Fruit fly (Drosophila melanogaster) whole organism, embryonic: ENCODE results near the gene CG3091.

Experiments used
- Atf3 ChIP-seq: fragments of 200-800 bp; sonication (Bioruptor generic); optimal IDR thresholded peaks from 3 replicates; lab custom pipeline; 2016; ENCODE audit warnings: missing biosample characterization, missing genetic modification characterization
- B-H1 ChIP-seq: fragments of 200-800 bp; sonication (Bioruptor generic); IDR thresholded peaks from 3 replicates; pipeline ENCODE4 v1.3.6; 2022; ENCODE audit warnings: missing biosample characterization, missing genetic modification characterization
- CG1024 ChIP-seq: fragments of 200-800 bp; sonication (Bioruptor generic); IDR thresholded peaks from 2 replicates; pipeline ENCODE4 v1.3.6; 2022; ENCODE audit warnings: missing biosample characterization, missing genetic modification characterization
- CG10267 ChIP-seq: fragments of 200-800 bp; sonication (Bioruptor generic); optimal IDR thresholded peaks from 2 replicates; lab custom pipeline; 2018; ENCODE audit warnings: missing biosample characterization, mild to moderate bottlenecking, missing genetic modification characterization, moderate library complexity
- CG11398 ChIP-seq: fragments of 200-800 bp; sonication (Bioruptor generic); optimal IDR thresholded peaks from 2 replicates; lab custom pipeline; 2016; ENCODE audit warnings: missing biosample characterization, missing genetic modification characterization
- CG11560 ChIP-seq: fragments of 200-800 bp; sonication (Bioruptor generic); IDR thresholded peaks from 3 replicates; pipeline ENCODE4 v1.3.6; 2022; ENCODE audit warnings: missing biosample characterization, missing genetic modification characterization
- CG12659 ChIP-seq: fragments of 200-800 bp; sonication (Bioruptor generic); optimal IDR thresholded peaks from 3 replicates; lab custom pipeline; 2017; ENCODE audit warnings: mild to moderate bottlenecking, missing biosample characterization, missing genetic modification reagents, missing genetic modification characterization
- CG12769 ChIP-seq: fragments of 200-800 bp; sonication (Bioruptor generic); optimal IDR thresholded peaks from 2 replicates; lab custom pipeline; 2019; ENCODE audit warnings: missing biosample characterization, mild to moderate bottlenecking, missing genetic modification characterization, moderate library complexity
- CG12942 ChIP-seq: fragments of 200-800 bp; sonication (Bioruptor generic); optimal IDR thresholded peaks from 3 replicates; lab custom pipeline; 2016; ENCODE audit warnings: missing biosample characterization, missing genetic modification characterization
- CG14860 ChIP-seq: fragments of 200-800 bp; sonication (Bioruptor generic); IDR thresholded peaks from 3 replicates; pipeline ENCODE4 v1.3.6; 2022; ENCODE audit warnings: missing biosample characterization, missing genetic modification characterization; ENCODE audit not compliant: partially characterized antibody
- CG15011 ChIP-seq: fragments of 200-800 bp; sonication (Bioruptor generic); optimal IDR thresholded peaks from 3 replicates; lab custom pipeline; 2018; ENCODE audit warnings: missing biosample characterization, mild to moderate bottlenecking, missing genetic modification characterization
- CG1603 ChIP-seq: fragments of 200-800 bp; sonication (Bioruptor generic); optimal IDR thresholded peaks from 2 replicates; lab custom pipeline; 2019; ENCODE audit warnings: missing biosample characterization, mild to moderate bottlenecking, missing genetic modification characterization, moderate library complexity
- CG17912 ChIP-seq: fragments of 200-800 bp; sonication (Bioruptor generic); optimal IDR thresholded peaks from 2 replicates; lab custom pipeline; 2018; ENCODE audit warnings: missing biosample characterization, mild to moderate bottlenecking, missing genetic modification characterization
- CG2202 ChIP-seq: fragments of 200-800 bp; sonication (Bioruptor generic); optimal IDR thresholded peaks from 2 replicates; lab custom pipeline; 2018; ENCODE audit warnings: missing biosample characterization, mild to moderate bottlenecking, missing genetic modification characterization
- CG30431 ChIP-seq: fragments of 200-800 bp; sonication (Bioruptor generic); optimal IDR thresholded peaks from 2 replicates; lab custom pipeline; 2017; ENCODE audit warnings: missing biosample characterization, missing genetic modification characterization
- CG3163 ChIP-seq: fragments of 200-800 bp; sonication (Bioruptor generic); optimal IDR thresholded peaks from 3 replicates; lab custom pipeline; 2016; ENCODE audit warnings: missing biosample characterization, missing genetic modification characterization
- CG34422 ChIP-seq: fragments of 200-800 bp; sonication (Bioruptor generic); IDR thresholded peaks from 3 replicates; pipeline ENCODE4 v1.3.6; 2022; ENCODE audit warnings: missing biosample characterization, missing genetic modification characterization
- CG3726 ChIP-seq: fragments of 200-800 bp; sonication (Bioruptor generic); IDR thresholded peaks from 3 replicates; pipeline ENCODE4, ENCODE4 v1.3.6; 2022; ENCODE audit warnings: missing biosample characterization, missing genetic modification characterization
- CG6254 ChIP-seq: fragments of 200-800 bp; sonication (Bioruptor generic); optimal IDR thresholded peaks from 3 replicates; lab custom pipeline; 2017; ENCODE audit warnings: mild to moderate bottlenecking, missing biosample characterization, missing genetic modification reagents, missing genetic modification characterization
- CG6765 ChIP-seq: fragments of 200-800 bp; sonication (Bioruptor generic); optimal IDR thresholded peaks from 3 replicates; lab custom pipeline; 2017; ENCODE audit warnings: missing biosample characterization, mild to moderate bottlenecking, missing genetic modification characterization
- CG6791 ChIP-seq: fragments of 200-800 bp; sonication (Bioruptor generic); IDR thresholded peaks from 3 replicates; pipeline ENCODE4 v1.3.6; 2022; ENCODE audit warnings: missing biosample characterization, missing genetic modification characterization; ENCODE audit not compliant: partially characterized antibody
- CG7556 ChIP-seq: fragments of 200-800 bp; sonication (Bioruptor generic); optimal IDR thresholded peaks from 2 replicates; lab custom pipeline; 2017; ENCODE audit warnings: missing biosample characterization, mild to moderate bottlenecking, missing genetic modification characterization
- CG7928 ChIP-seq: fragments of 200-800 bp; sonication (Bioruptor generic); optimal IDR thresholded peaks from 2 replicates; lab custom pipeline; 2017; ENCODE audit warnings: missing biosample characterization, mild to moderate bottlenecking, missing genetic modification characterization
- CG8089 ChIP-seq: fragments of 200-800 bp; sonication (Bioruptor generic); optimal IDR thresholded peaks from 3 replicates; lab custom pipeline; 2016; ENCODE audit warnings: missing biosample characterization, missing genetic modification characterization
- CG8281 ChIP-seq: fragments of 200-800 bp; sonication (Bioruptor generic); optimal IDR thresholded peaks from 2 replicates; lab custom pipeline; 2018; ENCODE audit warnings: missing biosample characterization, mild to moderate bottlenecking, missing genetic modification characterization, moderate library complexity
- CG8359 ChIP-seq: fragments of 200-800 bp; sonication (Bioruptor generic); optimal IDR thresholded peaks from 2 replicates; lab custom pipeline; 2017; ENCODE audit warnings: missing biosample characterization, mild to moderate bottlenecking, missing genetic modification characterization, borderline replicate concordance
- CG9215 ChIP-seq: fragments of 200-800 bp; sonication (Bioruptor generic); IDR thresholded peaks from 2 replicates; pipeline ENCODE4 v1.3.6; 2022; ENCODE audit warnings: missing biosample characterization, missing genetic modification characterization
- CG9876 ChIP-seq: fragments of 200-800 bp; sonication (Bioruptor generic); optimal IDR thresholded peaks from 2 replicates; lab custom pipeline; 2016; ENCODE audit warnings: missing biosample characterization, missing genetic modification characterization
- Doc3 ChIP-seq: fragments of 200-800 bp; sonication (Bioruptor generic); IDR thresholded peaks from 3 replicates; pipeline ENCODE4 v1.3.6; 2022; ENCODE audit warnings: missing biosample characterization, missing genetic modification characterization; ENCODE audit not compliant: partially characterized antibody
- HHEX ChIP-seq: fragments of 200-800 bp; sonication (Bioruptor generic); optimal IDR thresholded peaks from 3 replicates; lab custom pipeline; 2017; ENCODE audit warnings: missing biosample characterization, mild to moderate bottlenecking, missing genetic modification characterization, missing genetic modification reagents
- MTF-1 ChIP-seq: fragments of 200-800 bp; sonication (Bioruptor generic); optimal IDR thresholded peaks from 2 replicates; lab custom pipeline; 2018; ENCODE audit warnings: missing biosample characterization, mild to moderate bottlenecking, missing genetic modification characterization, borderline replicate concordance
- Meics ChIP-seq: fragments of 200-800 bp; sonication (Bioruptor generic); optimal IDR thresholded peaks from 2 replicates; lab custom pipeline; 2017; ENCODE audit warnings: missing biosample characterization, mild to moderate bottlenecking, missing genetic modification characterization
- Rfx ChIP-seq: fragments of 200-800 bp; sonication (Bioruptor generic); IDR thresholded peaks from 2 replicates; pipeline ENCODE4 v1.3.6; 2022; ENCODE audit warnings: missing biosample characterization, missing genetic modification characterization
- Spps ChIP-seq: fragments of 200-800 bp; sonication (Bioruptor generic); optimal IDR thresholded peaks from 2 replicates; lab custom pipeline; 2018; ENCODE audit warnings: missing biosample characterization, mild to moderate bottlenecking, missing genetic modification characterization
- Sry-δ ChIP-seq: fragments of 200-800 bp; sonication (Bioruptor generic); optimal IDR thresholded peaks from 2 replicates; lab custom pipeline; 2016; ENCODE audit warnings: missing biosample characterization, missing genetic modification characterization
- Xrp1 ChIP-seq: fragments of 200-800 bp; sonication (Bioruptor generic); IDR thresholded peaks from 2 replicates; pipeline ENCODE4 v1.3.6; 2022; ENCODE audit warnings: missing biosample characterization, missing genetic modification characterization
- chinmo ChIP-seq: fragments of 200-800 bp; sonication (Bioruptor generic); IDR thresholded peaks from 4 replicates; pipeline ENCODE4 v1.3.6; 2022; ENCODE audit warnings: missing biosample characterization, missing genetic modification characterization; ENCODE audit not compliant: partially characterized antibody
- grau ChIP-seq: fragments of 200-800 bp; optimal IDR thresholded peaks from 3 replicates; lab custom pipeline; 2019; ENCODE audit warnings: missing biosample characterization, mild to moderate bottlenecking, missing genetic modification characterization, moderate library complexity
- grn ChIP-seq: fragments of 200-800 bp; sonication (Bioruptor generic); optimal IDR thresholded peaks from 3 replicates; lab custom pipeline; 2017; ENCODE audit warnings: missing biosample characterization, missing genetic modification characterization
- jigr1 ChIP-seq: fragments of 200-800 bp; sonication (Bioruptor generic); IDR thresholded peaks from 3 replicates; pipeline ENCODE4 v1.3.6; 2022; ENCODE audit warnings: missing biosample characterization, missing genetic modification characterization
- jing ChIP-seq: fragments of 200-800 bp; sonication (Bioruptor generic); optimal IDR thresholded peaks from 2 replicates; lab custom pipeline; 2018; ENCODE audit warnings: missing biosample characterization, mild to moderate bottlenecking, missing genetic modification characterization
- lab ChIP-seq: fragments of 200-800 bp; sonication (Bioruptor generic); optimal IDR thresholded peaks from 3 replicates; lab custom pipeline; 2017; ENCODE audit warnings: missing biosample characterization, missing genetic modification characterization, mild to moderate bottlenecking, moderate library complexity, missing genetic modification reagents
- org-1 ChIP-seq: fragments of 200-800 bp; sonication (Bioruptor generic); optimal IDR thresholded peaks from 2 replicates; lab custom pipeline; 2017; ENCODE audit warnings: missing biosample characterization, missing genetic modification characterization
- pros ChIP-seq: fragments of 200-800 bp; sonication (Bioruptor generic); optimal IDR thresholded peaks from 3 replicates; lab custom pipeline; 2019; ENCODE audit warnings: missing biosample characterization, mild to moderate bottlenecking, missing genetic modification characterization, moderate library complexity
- sens-2 ChIP-seq: fragments of 200-800 bp; sonication (Bioruptor generic); IDR thresholded peaks from 2 replicates; pipeline ENCODE4 v1.3.6; 2022; ENCODE audit warnings: missing biosample characterization, missing genetic modification characterization
- tgo ChIP-seq: fragments of 200-800 bp; sonication (Bioruptor generic); IDR thresholded peaks from 3 replicates; pipeline ENCODE4 v1.3.6; 2022; ENCODE audit warnings: missing biosample characterization, missing genetic modification characterization
- unc-4 ChIP-seq: fragments of 200-800 bp; sonication (Bioruptor generic); IDR thresholded peaks from 2 replicates; pipeline ENCODE4 v1.3.6; 2022; ENCODE audit warnings: missing biosample characterization, missing genetic modification characterization; ENCODE audit not compliant: partially characterized antibody
- zfh1 ChIP-seq: fragments of 200-800 bp; sonication (Bioruptor generic); IDR thresholded peaks from 3 replicates; pipeline ENCODE4 v1.3.6; 2022; ENCODE audit warnings: missing biosample characterization, missing genetic modification characterization

CG3091 gene

dm6 chrX:2296230-2297044 is 42.4 kb upstream of the CG3091 start (continued):
- TF ChIP-seq CG2202 (tag; lab: Kevin White, UChicago) = peak; percentile 86
- TF ChIP-seq CG6254 (GFP tag; lab: Kevin White, UChicago) = peak; percentile 83
- TF ChIP-seq HHEX = peak; percentile 94
- no peak for TF ChIP-seq CG34422 (GFP tag; lab: Robert Waterston, UW)
- no peak for TF ChIP-seq CG6791
- TF ChIP-seq CG30431 = peak; percentile 95
- peak; percentile 88 for TF ChIP-seq CG1603 (tag; lab: Kevin White, UChicago)
- peak; percentile 91 for TF ChIP-seq CG3163 (GFP tag; lab: Kevin White, UChicago)
- TF ChIP-seq CG6765 (GFP tag; lab: Kevin White, UChicago) = peak; percentile 82
- peak; percentile 95 for TF ChIP-seq CG11398 (GFP tag; lab: Kevin White, UChicago)
- peak; percentile 68; the same call in 2 of the 3 replicates for TF ChIP-seq CG11560 (tag; lab: Robert Waterston, UW)
- TF ChIP-seq CG15011 (GFP tag; lab: Kevin White, UChicago) = peak; percentile 93
- TF ChIP-seq zfh1 (GFP tag; lab: Robert Waterston, UW) = peak; percentile 74; the same call in 2 of the 3 replicates
- TF ChIP-seq B-H1 (GFP tag; lab: Robert Waterston, UW) = no peak; the same call in 1 of the 3 replicates
- peak; percentile 87 for TF ChIP-seq CG10267
- peak; percentile 85 for TF ChIP-seq CG9215 (GFP tag; lab: Robert Waterston, UW)
- TF ChIP-seq org-1 (GFP tag; lab: Kevin White, UChicago) = peak; percentile 98
- TF ChIP-seq CG9876 = peak; percentile 87
- peak; percentile 63 for TF ChIP-seq MTF-1 (GFP tag; lab: Kevin White, UChicago)
- peak; percentile 66 for TF ChIP-seq CG7928 (GFP tag; lab: Kevin White, UChicago)
- no peak; the same call in 2 of the 3 replicates for TF ChIP-seq CG3726 (GFP tag; lab: Robert Waterston, UW)
- TF ChIP-seq Rfx (GFP tag; lab: Robert Waterston, UW) = peak; percentile 77; the same call in 1 of the 2 replicates
- peak; percentile 83 for TF ChIP-seq Spps
- peak; percentile 96 for TF ChIP-seq CG12659 (GFP tag; lab: Kevin White, UChicago)
- no peak for TF ChIP-seq CG1024 (GFP tag; lab: Robert Waterston, UW)
- TF ChIP-seq Xrp1 (GFP tag; lab: Robert Waterston, UW) = peak; percentile 86
- TF ChIP-seq CG12942 (GFP tag; lab: Kevin White, UChicago) = peak; percentile 91
- TF ChIP-seq CG12769 (tag; lab: Kevin White, UChicago) = peak; percentile 87
- peak; percentile 87 for TF ChIP-seq jing
- TF ChIP-seq Atf3 (GFP tag; lab: Kevin White, UChicago) = peak; percentile 93
- TF ChIP-seq Doc3 (GFP tag; lab: Robert Waterston, UW) = no peak
- peak; percentile 54 for TF ChIP-seq pros (GFP tag; lab: Kevin White, UChicago)
- peak; percentile 95 for TF ChIP-seq Meics (GFP tag; lab: Kevin White, UChicago)
- peak; percentile 21 for TF ChIP-seq CG17912 (GFP tag; lab: Kevin White, UChicago)
- peak; percentile 58 for TF ChIP-seq Sry-δ (GFP tag; lab: Kevin White, UChicago)
- TF ChIP-seq CG14860 (GFP tag; lab: Robert Waterston, UW) = no peak
- TF ChIP-seq jigr1 (GFP tag; lab: Robert Waterston, UW) = no peak; the same call in 1 of the 3 replicates
- TF ChIP-seq sens-2 (GFP tag; lab: Robert Waterston, UW) = peak; percentile 55; the same call in 1 of the 2 replicates
- TF ChIP-seq CG8281 (tag; lab: Kevin White, UChicago) = peak; percentile 80
- TF ChIP-seq CG8359 (GFP tag; lab: Kevin White, UChicago) = peak; percentile 88
- TF ChIP-seq unc-4 (GFP tag; lab: Robert Waterston, UW) = no peak
- peak; percentile 95 for TF ChIP-seq CG8089 (GFP tag; lab: Kevin White, UChicago)
- peak; percentile 83 for TF ChIP-seq tgo (GFP tag; lab: Robert Waterston, UW)
- TF ChIP-seq grau (tag; lab: Kevin White, UChicago) = peak; percentile 94
- peak; percentile 93 for TF ChIP-seq lab (GFP tag; lab: Kevin White, UChicago)
- TF ChIP-seq chinmo (GFP tag; lab: Robert Waterston, UW) = peak; percentile 85; the same call in 3 of the 4 replicates
- peak; percentile 64 for TF ChIP-seq grn (GFP tag; lab: Kevin White, UChicago)
- peak; percentile 98 for TF ChIP-seq CG7556 (GFP tag; lab: Kevin White, UChicago)
- TF ChIP-seq, all 482 proteins: peak for 398
